Worm (Caenorhabditis elegans) whole organism, early embryonic: ENCODE measurements around the gene zip-2.

Experiments used
- B0310.2 ChIP-seq: sonication (generic microtip); optimal IDR thresholded peaks from 2 replicates; lab custom pipeline; 2016; ENCODE audit warnings: mild to moderate bottlenecking, missing genetic modification characterization, missing compliant biosample characterization
- F13C5.2 ChIP-seq: sonication (generic microtip); optimal IDR thresholded peaks from 2 replicates; lab custom pipeline; 2017; ENCODE audit warnings: mild to moderate bottlenecking, missing genetic modification characterization, inconsistent platforms, missing compliant biosample characterization
- aly-1 ChIP-seq: sonication (generic microtip); optimal IDR thresholded peaks from 2 replicates; lab custom pipeline; 2016; ENCODE audit warnings: missing genetic modification characterization, missing compliant biosample characterization
- ama-1 ChIP-seq: fragments of 150-350 bp; optimal IDR thresholded peaks from 2 replicates; lab custom pipeline; 2014
- ceh-13 ChIP-seq: fragments of 200-800 bp; sonication (Bioruptor generic); optimal IDR thresholded peaks from 2 replicates; lab custom pipeline; 2018; ENCODE audit warnings: mild to moderate bottlenecking, missing genetic modification characterization, missing compliant biosample characterization
- ceh-36 ChIP-seq: sonication (generic microtip); optimal IDR thresholded peaks from 2 replicates; lab custom pipeline; 2016; ENCODE audit warnings: missing genetic modification characterization, inconsistent platforms, missing compliant biosample characterization
- ets-7 ChIP-seq: sonication (generic microtip); optimal IDR thresholded peaks from 2 replicates; lab custom pipeline; 2016; ENCODE audit warnings: missing genotype, missing genetic modification characterization, missing compliant biosample characterization
- flt-1 ChIP-seq: fragments of 200-800 bp; sonication (Bioruptor generic); IDR thresholded peaks from 2 replicates; pipeline ENCODE4 v1.3.6; 2022; ENCODE audit warnings: missing genetic modification characterization, missing compliant biosample characterization
- hmbx-1 ChIP-seq: sonication (generic microtip); optimal IDR thresholded peaks from 2 replicates; lab custom pipeline; 2016; ENCODE audit warnings: mild to moderate bottlenecking, missing genetic modification characterization, missing compliant biosample characterization
- hmg-4 ChIP-seq: fragments of 200-800 bp; sonication (Bioruptor generic); optimal IDR thresholded peaks from 2 replicates; lab custom pipeline; 2018; ENCODE audit warnings: mild to moderate bottlenecking, missing genetic modification characterization, missing compliant biosample characterization
- hnd-1 ChIP-seq: sonication (generic microtip); optimal IDR thresholded peaks from 2 replicates; lab custom pipeline; 2016; ENCODE audit warnings: missing genetic modification characterization, missing compliant biosample characterization
- pes-1 ChIP-seq: fragments of 200-800 bp; sonication (Bioruptor generic); IDR thresholded peaks from 2 replicates; pipeline ENCODE4 v1.3.6; 2022; ENCODE audit warnings: missing genetic modification reagents, missing genetic modification characterization, missing compliant biosample characterization
- scrt-1 ChIP-seq: fragments of 200-800 bp; sonication (Bioruptor generic); IDR thresholded peaks from 2 replicates; pipeline ENCODE4 v1.3.6; 2022; ENCODE audit warnings: missing genetic modification characterization, missing compliant biosample characterization
- sea-1 ChIP-seq: fragments of 200-800 bp; sonication (Bioruptor generic); conservative IDR thresholded peaks from 2 replicates; pipeline ENCODE4 v1.3.6; 2022; ENCODE audit warnings: missing genetic modification characterization, missing compliant biosample characterization
- tbx-11 ChIP-seq: fragments of 200-800 bp; sonication (Bioruptor generic); IDR thresholded peaks from 2 replicates; pipeline ENCODE4 v1.3.6; 2022; ENCODE audit warnings: missing genetic modification characterization, missing compliant biosample characterization
- tbx-37 ChIP-seq: fragments of 200-800 bp; sonication (Bioruptor generic); conservative IDR thresholded peaks from 2 replicates; pipeline ENCODE4 v1.3.6; 2022; ENCODE audit warnings: missing genetic modification reagents, missing genetic modification characterization, missing compliant biosample characterization
- tra-4 ChIP-seq: sonication (generic microtip); optimal IDR thresholded peaks from 2 replicates; lab custom pipeline; 2017; ENCODE audit warnings: missing genetic modification characterization, missing compliant biosample characterization

The zip-2 gene

DNA sequence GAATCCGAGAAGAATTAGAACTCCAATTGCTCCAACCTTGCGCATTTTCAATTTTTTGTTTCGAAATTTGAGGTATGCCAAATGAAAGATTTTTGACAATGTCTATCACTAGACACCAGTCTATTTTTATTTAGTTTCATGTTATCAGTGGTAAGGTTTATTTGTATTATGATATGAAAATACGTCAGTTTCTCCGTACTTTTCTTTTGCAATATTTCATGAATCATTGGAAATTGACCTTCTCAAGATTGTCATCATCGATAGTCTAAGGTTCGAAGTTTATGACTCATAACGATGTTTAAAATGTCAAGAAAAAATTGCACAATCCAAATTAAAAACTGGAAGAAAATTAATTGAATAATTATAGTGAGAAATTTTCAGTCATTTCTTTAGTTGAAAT lies 40.6 kb downstream of the zip-2 start, which contains the start of gene clc-19:
TSS of gene clc-19 (minus strand) at position 135 of the 400 bp plus-strand sequence.
- TF ChIP-seq flt-1 (no peak), hmbx-1 (tag; lab: Kevin White, UChicago) (no peak), scrt-1 (GFP tag; lab: Robert Waterston, UW) (no peak), ama-1 (no peak), tbx-37 (GFP tag; lab: Robert Waterston, UW) (no peak), sea-1 (GFP tag; lab: Robert Waterston, UW) (no peak), pes-1 (no peak), ceh-13 (no peak), F13C5.2 (tag; lab: Kevin White, UChicago) (no peak), ets-7 (no peak), tbx-11 (GFP tag; lab: Robert Waterston, UW) (no peak), ceh-36 (no peak), hmg-4 (GFP tag; lab: Kevin White, UChicago) (no peak), hnd-1 (no peak), tra-4 (tag; lab: Kevin White, UChicago) (no peak), aly-1 (tag; lab: Kevin White, UChicago) (no peak), B0310.2 (no peak)

DNA sequence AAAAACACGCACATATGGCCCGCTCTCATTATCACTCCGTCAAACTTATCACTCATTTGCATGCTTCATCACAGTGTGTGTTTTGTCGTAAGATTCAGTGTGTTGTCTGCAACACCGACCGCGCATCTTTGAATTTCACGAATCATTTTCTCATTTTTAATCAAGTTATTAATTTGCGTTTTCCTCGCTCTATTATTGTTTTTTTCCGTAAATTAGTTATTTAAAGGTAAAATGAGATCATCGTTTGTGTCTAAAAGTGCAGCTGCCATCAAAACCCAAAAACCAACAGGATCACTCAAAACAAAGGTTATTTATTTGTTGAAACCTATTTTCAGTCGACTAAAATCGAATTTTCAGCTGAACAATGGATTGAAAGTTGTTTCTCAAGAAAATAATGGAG lies 46.9 kb downstream of the zip-2 start, which contains the start of the genes T24C4.5 and ucr-2.3:
TSS of gene T24C4.5 (minus strand) at position 101 of the 400 bp plus-strand sequence.
TSS of gene ucr-2.3 (plus strand) at position 227 of the 400 bp plus-strand sequence.
- TF ChIP-seq ceh-13 (no peak), scrt-1 (GFP tag; lab: Robert Waterston, UW) (no peak), ama-1 (no peak), hnd-1 (no peak), tbx-11 (GFP tag; lab: Robert Waterston, UW) (no peak), sea-1 (GFP tag; lab: Robert Waterston, UW) (no peak), pes-1 (no peak), ceh-36 (no peak), aly-1 (tag; lab: Kevin White, UChicago) (no peak), flt-1 (no peak), tra-4 (tag; lab: Kevin White, UChicago) (no peak)

DNA sequence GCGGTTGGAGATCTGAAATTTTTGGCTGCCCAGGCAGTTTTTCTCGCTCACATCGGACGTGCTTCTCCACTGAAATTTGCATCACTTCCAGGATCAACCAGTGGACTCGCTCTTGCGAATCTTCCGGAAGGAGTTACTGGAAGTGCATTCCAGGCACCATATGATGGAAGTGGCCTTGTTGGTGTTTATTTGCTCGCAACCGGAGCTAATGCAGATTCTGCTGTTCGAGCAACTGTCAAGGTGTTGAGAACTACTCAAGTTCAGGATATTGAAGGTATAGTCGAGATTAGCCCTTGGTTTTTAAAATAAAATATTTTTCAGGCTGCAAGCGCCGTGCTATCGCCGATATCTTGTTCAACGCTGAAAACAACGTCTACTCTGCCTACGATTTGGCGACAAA lies 48.1 kb downstream of the zip-2 start:
- TF ChIP-seq ets-7: no peak
- no peak for TF ChIP-seq hmbx-1 (tag; lab: Kevin White, UChicago)
- TF ChIP-seq tbx-11 (GFP tag; lab: Robert Waterston, UW): no peak

DNA sequence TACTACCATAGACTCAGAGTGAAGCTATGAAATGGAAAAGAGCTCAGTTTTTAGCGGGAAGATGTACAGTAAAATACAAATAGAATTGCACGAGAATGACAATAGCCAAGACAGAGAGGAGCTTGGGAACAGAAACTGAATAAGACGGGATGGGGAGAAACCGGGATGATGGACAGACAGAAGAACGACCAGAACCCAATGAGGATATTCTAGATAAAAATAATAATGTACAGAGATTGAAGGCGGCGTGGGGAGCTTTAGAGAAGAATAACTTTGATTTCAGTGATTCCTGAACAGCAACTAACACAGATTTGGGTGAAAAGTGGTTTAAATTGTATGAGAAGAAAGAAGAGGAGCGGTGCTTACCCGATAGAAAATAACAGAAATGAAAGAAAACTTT lies 48.7 kb downstream of the zip-2 start:
- TF ChIP-seq F13C5.2 (tag; lab: Kevin White, UChicago) (no peak), tbx-37 (GFP tag; lab: Robert Waterston, UW) (no peak), hmg-4 (GFP tag; lab: Kevin White, UChicago) (no peak), hmbx-1 (tag; lab: Kevin White, UChicago) (no peak), B0310.2 (no peak), ama-1 (no peak), flt-1 (no peak), tra-4 (tag; lab: Kevin White, UChicago) (no peak), ceh-36 (no peak), tbx-11 (GFP tag; lab: Robert Waterston, UW) (no peak), ets-7 (no peak), ceh-13 (no peak)

DNA sequence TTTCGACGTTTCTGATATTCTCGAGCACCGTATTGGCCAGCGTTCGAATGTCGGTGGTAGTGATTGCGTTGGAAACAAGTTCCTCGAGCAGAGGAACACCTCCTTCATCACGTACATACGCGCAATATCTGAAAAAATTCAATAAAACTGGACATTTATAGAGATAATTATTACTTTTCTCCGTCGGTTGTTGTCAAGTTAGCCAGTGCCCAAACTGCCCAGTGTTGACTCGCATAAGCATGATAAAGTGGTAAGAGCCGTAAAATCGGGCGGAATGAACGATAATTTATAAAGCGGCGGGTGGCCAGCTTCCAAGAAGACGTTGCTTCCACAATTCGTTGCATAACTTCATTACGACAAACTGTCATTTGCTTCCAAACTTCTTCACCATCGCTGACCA lies 50.8 kb downstream of the zip-2 start:
- TF ChIP-seq ama-1 (no peak), hmbx-1 (tag; lab: Kevin White, UChicago) (no peak), tra-4 (tag; lab: Kevin White, UChicago) (no peak), aly-1 (tag; lab: Kevin White, UChicago) (no peak), tbx-11 (GFP tag; lab: Robert Waterston, UW) (no peak), ceh-13 (no peak), ets-7 (no peak), scrt-1 (GFP tag; lab: Robert Waterston, UW) (no peak), ceh-36 (no peak), pes-1 (no peak), B0310.2 (no peak), tbx-37 (GFP tag; lab: Robert Waterston, UW) (no peak), hmg-4 (GFP tag; lab: Kevin White, UChicago) (no peak), hnd-1 (no peak)
